Worm (Caenorhabditis elegans) whole organism, mixed stage, embryonic: ENCODE measurements around the gene grwd-1.

Experiments
- ceh-83 ChIP-seq: fragments of 200-800 bp; sonication (Bioruptor generic); optimal IDR thresholded peaks from 2 replicates; lab custom pipeline; 2018; ENCODE audit warnings: mild to moderate bottlenecking, missing genetic modification characterization, missing compliant biosample characterization
- ces-1 ChIP-seq: fragments of 150-350 bp; optimal IDR thresholded peaks from 2 replicates; lab custom pipeline; 2014; ENCODE audit warnings: missing biosample characterization, missing genetic modification reagents, missing genetic modification characterization
- ham-2 ChIP-seq: fragments of 200-800 bp; sonication (Bioruptor generic); optimal IDR thresholded peaks from 2 replicates; lab custom pipeline; 2018; ENCODE audit warnings: mild to moderate bottlenecking, missing genetic modification characterization, missing compliant biosample characterization
- hlh-1 ChIP-seq: fragments of 150-350 bp; optimal IDR thresholded peaks from 2 replicates; lab custom pipeline; 2014; ENCODE audit warnings: missing biosample characterization, missing genetic modification reagents, missing genetic modification characterization
- mab-5 ChIP-seq: fragments of 150-350 bp; optimal IDR thresholded peaks from 2 replicates; lab custom pipeline; 2014; ENCODE audit warnings: missing biosample characterization, missing genetic modification characterization
- nhr-28 ChIP-seq: fragments of 150-350 bp; optimal IDR thresholded peaks from 2 replicates; lab custom pipeline; 2014; ENCODE audit warnings: missing biosample characterization, missing genetic modification characterization
- nhr-76 ChIP-seq: sonication (generic microtip); optimal IDR thresholded peaks from 2 replicates; lab custom pipeline; 2017; ENCODE audit warnings: missing biosample characterization, missing genetic modification characterization
- unc-120 ChIP-seq: sonication (generic microtip); optimal IDR thresholded peaks from 2 replicates; lab custom pipeline; 2017; ENCODE audit warnings: missing genetic modification characterization, missing compliant biosample characterization; ENCODE audit not compliant: poor library complexity, severe bottlenecking
- unc-62 ChIP-seq: fragments of 150-350 bp; optimal IDR thresholded peaks from 2 replicates; lab custom pipeline; 2014; ENCODE audit warnings: missing biosample characterization, missing genetic modification reagents, missing genetic modification characterization

ce11 chrIII:5105485-5105884 lies 47.8 kb upstream of the grwd-1 start:
- no peak for TF ChIP-seq nhr-76 (tag; lab: Kevin White, UChicago)
- TF ChIP-seq nhr-28: no peak
- TF ChIP-seq unc-62: no peak
- no peak for TF ChIP-seq ceh-83 (GFP tag; lab: Kevin White, UChicago)
- no peak for TF ChIP-seq ham-2 (GFP tag; lab: Kevin White, UChicago)
- TF ChIP-seq mab-5 (tag; lab: Kevin White, UChicago): no peak
- TF ChIP-seq ces-1 (GFP tag; lab: Kevin White, UChicago): no peak
- no peak for TF ChIP-seq hlh-1 (tag; lab: Kevin White, UChicago)
- no peak for TF ChIP-seq unc-120
